Worm (Caenorhabditis elegans) whole organism, late embryonic: ENCODE data around the gene srd-59.

ENCODE experiments used
- C08G9.2 ChIP-seq: sonication (generic microtip); optimal IDR thresholded peaks from 2 replicates; lab custom pipeline; 2016; ENCODE audit warnings: mild to moderate bottlenecking, missing genetic modification characterization, moderate library complexity, missing compliant biosample characterization
- ceh-19 ChIP-seq: fragments of 200-800 bp; sonication (Bioruptor generic); optimal IDR thresholded peaks from 2 replicates; lab custom pipeline; 2018; ENCODE audit warnings: mild to moderate bottlenecking, missing genetic modification characterization, missing compliant biosample characterization
- ceh-34 ChIP-seq: sonication (generic microtip); optimal IDR thresholded peaks from 2 replicates; lab custom pipeline; 2016; ENCODE audit warnings: mild to moderate bottlenecking, missing genetic modification characterization, missing compliant biosample characterization
- fax-1 ChIP-seq: sonication (generic microtip); optimal IDR thresholded peaks from 2 replicates; lab custom pipeline; 2016; ENCODE audit warnings: missing genotype, missing genetic modification characterization, missing compliant biosample characterization
- fkh-10 ChIP-seq: fragments of 150-350 bp; optimal IDR thresholded peaks from 2 replicates; lab custom pipeline; 2014; ENCODE audit warnings: missing biosample characterization, missing genetic modification reagents, missing genetic modification characterization
- nhr-11 ChIP-seq: fragments of 150-350 bp; optimal IDR thresholded peaks from 2 replicates; lab custom pipeline; 2014; ENCODE audit warnings: missing biosample characterization, missing genetic modification characterization
- pat-9 ChIP-seq: fragments of 200-800 bp; sonication (Bioruptor generic); optimal IDR thresholded peaks from 2 replicates; lab custom pipeline; 2018; ENCODE audit warnings: mild to moderate bottlenecking, missing genetic modification characterization, moderate library complexity, missing compliant biosample characterization

ce11 chrII:7176108-7176507 is 29.4 kb upstream of the srd-59 start:
- TF ChIP-seq fkh-10 (GFP tag; lab: Kevin White, UChicago) = no peak
- TF ChIP-seq ceh-19 = no peak
- no peak for TF ChIP-seq pat-9 (tag; lab: Kevin White, UChicago)
- no peak for TF ChIP-seq fax-1
- no peak for TF ChIP-seq nhr-11 (tag; lab: Kevin White, UChicago)
- TF ChIP-seq ceh-34 (tag; lab: Kevin White, UChicago) = no peak
- TF ChIP-seq C08G9.2 (tag; lab: Kevin White, UChicago) = no peak
